Worm (Caenorhabditis elegans) whole organism, L1 larva: ENCODE data around the gene fbxa-50.

ENCODE experiments used
- jun-1 ChIP-seq: fragments of 150-350 bp; optimal IDR thresholded peaks from 2 replicates; lab custom pipeline; 2014; ENCODE audit warnings: missing biosample characterization, missing genetic modification reagents, missing genetic modification characterization
- zag-1 ChIP-seq: fragments of 150-350 bp; optimal IDR thresholded peaks from 2 replicates; lab custom pipeline; 2014; ENCODE audit warnings: missing biosample characterization, missing genetic modification characterization

ce11 chrIII:1284584-1285046, 3.7 kb downstream of the fbxa-50 start, which contains the start of gene fbxa-37:
- TF ChIP-seq zag-1 (tag; lab: Kevin White, UChicago) (no peak), jun-1 (tag; lab: Kevin White, UChicago) (no peak)
